Worm (Caenorhabditis elegans): ENCODE results near the gene pals-28.

DNA sequence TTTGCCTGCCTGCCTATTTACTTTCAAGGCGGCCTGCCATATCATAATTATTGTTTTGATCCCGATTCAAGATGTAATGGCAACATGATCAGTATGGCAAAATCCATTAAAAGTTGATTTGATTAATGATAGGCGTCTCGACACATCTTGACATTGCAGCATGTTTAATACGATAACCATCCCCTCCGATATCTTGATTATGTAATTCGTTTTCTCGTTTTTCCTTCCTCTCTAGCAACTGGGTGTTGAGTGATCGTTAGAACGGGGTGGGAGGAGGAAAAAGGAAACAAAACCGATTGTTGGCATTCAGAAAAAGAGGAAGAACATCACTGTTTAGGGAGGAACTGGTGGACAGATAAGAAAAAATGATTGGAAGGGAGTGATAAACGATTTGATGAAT lies 7.4 kb downstream of the pals-28 start:
- TF ChIP-seq pqm-1 (tag; optimal IDR thresholded peaks at IDR 0.05) (no peak), elt-3 (tag; optimal IDR thresholded peaks at IDR 0.05) (no peak), nhr-11 (tag; optimal IDR thresholded peaks at IDR 0.05) (no peak)
